Worm (Caenorhabditis elegans) whole organism, L1 larva: ENCODE results near the gene T28A8.3.

ENCODE experiments used
- C16A3.4 ChIP-seq: fragments of 150-350 bp; optimal IDR thresholded peaks from 2 replicates; lab custom pipeline; 2014; ENCODE audit warnings: missing biosample characterization, missing genetic modification characterization
- C34B4.2 ChIP-seq: sonication (generic microtip); optimal IDR thresholded peaks from 2 replicates; lab custom pipeline; 2017; ENCODE audit warnings: mild to moderate bottlenecking, missing genetic modification characterization, missing compliant biosample characterization
- aha-1 ChIP-seq: fragments of 150-350 bp; optimal IDR thresholded peaks from 2 replicates; lab custom pipeline; 2014; ENCODE audit warnings: missing biosample characterization, missing genetic modification characterization
- alr-1 ChIP-seq: fragments of 200-800 bp; sonication (Bioruptor generic); optimal IDR thresholded peaks from 2 replicates; lab custom pipeline; 2018; ENCODE audit warnings: borderline replicate concordance, mild to moderate bottlenecking, missing genetic modification characterization, missing compliant biosample characterization
- aly-2 ChIP-seq: fragments of 150-350 bp; optimal IDR thresholded peaks from 2 replicates; lab custom pipeline; 2014; ENCODE audit warnings: missing biosample characterization, missing genetic modification characterization
- ama-1 ChIP-seq: fragments of 150-350 bp; optimal IDR thresholded peaks from 2 replicates; lab custom pipeline; 2014
- ceh-63 ChIP-seq: fragments of 200-800 bp; sonication (Bioruptor generic); optimal IDR thresholded peaks from 2 replicates; lab custom pipeline; 2018; ENCODE audit warnings: mild to moderate bottlenecking, missing genetic modification characterization, missing compliant biosample characterization
- ceh-88 ChIP-seq: fragments of 200-800 bp; sonication (Bioruptor generic); IDR thresholded peaks from 2 replicates; pipeline ENCODE4 v1.3.6; 2022; ENCODE audit warnings: missing genetic modification characterization, missing compliant biosample characterization
- ceh-90 ChIP-seq: sonication (generic microtip); optimal IDR thresholded peaks from 2 replicates; lab custom pipeline; 2016; ENCODE audit warnings: missing genetic modification characterization, missing compliant biosample characterization
- dpl-1 ChIP-seq, 3 experiments: fragments of 150-350 bp in 2 of 3; sonication (generic microtip) in 1 of 3; optimal IDR thresholded peaks; 2 replicates each; lab custom pipeline; 2014 to 2017; ENCODE audit warnings: missing biosample characterization in 3 of 3, missing genetic modification characterization in 3 of 3, missing genetic modification reagents in 3 of 3
- dsc-1 ChIP-seq: sonication (generic microtip); optimal IDR thresholded peaks from 2 replicates; lab custom pipeline; 2016; ENCODE audit warnings: mild to moderate bottlenecking, missing genetic modification characterization, missing compliant biosample characterization
- egl-13 ChIP-seq: sonication (generic microtip); optimal IDR thresholded peaks from 2 replicates; lab custom pipeline; 2016; ENCODE audit warnings: missing genotype, missing genetic modification reagents, missing genetic modification characterization, missing compliant biosample characterization
- elt-2 ChIP-seq: sonication (generic microtip); optimal IDR thresholded peaks from 2 replicates; lab custom pipeline; 2016; ENCODE audit warnings: missing genetic modification characterization, mild to moderate bottlenecking, inconsistent platforms, missing compliant biosample characterization, missing genetic modification reagents
- elt-3 ChIP-seq, 6 experiments: fragments of 150-350 bp in 1 of 6; sonication (generic microtip); optimal IDR thresholded peaks; 2 replicates each; lab custom pipeline; 2017 to 2018; ENCODE audit warnings: missing biosample characterization in 6 of 6, missing genetic modification characterization in 6 of 6, inconsistent platforms in 1 of 6
- ets-5 ChIP-seq: fragments of 200-800 bp; sonication (Bioruptor generic); IDR thresholded peaks from 2 replicates; pipeline ENCODE4 v1.3.6; 2022; ENCODE audit warnings: missing genetic modification characterization, missing compliant biosample characterization
- fkh-8 ChIP-seq: sonication (generic microtip); optimal IDR thresholded peaks from 2 replicates; lab custom pipeline; 2016; ENCODE audit warnings: mild to moderate bottlenecking, missing genetic modification characterization, missing compliant biosample characterization
- fos-1 ChIP-seq: fragments of 150-350 bp; optimal IDR thresholded peaks from 2 replicates; lab custom pipeline; 2014; ENCODE audit warnings: missing biosample characterization, missing genetic modification characterization
- hpl-2 ChIP-seq: fragments of 150-350 bp; optimal IDR thresholded peaks from 2 replicates; lab custom pipeline; 2014; ENCODE audit warnings: missing biosample characterization, missing genetic modification reagents, missing genetic modification characterization
- isw-1 ChIP-seq: fragments of 200-800 bp; sonication (Bioruptor generic); IDR thresholded peaks from 2 replicates; pipeline ENCODE4 v1.3.6; 2022; ENCODE audit warnings: missing genetic modification characterization, missing compliant biosample characterization
- jun-1 ChIP-seq: fragments of 150-350 bp; optimal IDR thresholded peaks from 2 replicates; lab custom pipeline; 2014; ENCODE audit warnings: missing biosample characterization, missing genetic modification reagents, missing genetic modification characterization
- lin-14 ChIP-seq: fragments of 200-800 bp; sonication (Bioruptor generic); optimal IDR thresholded peaks from 2 replicates; lab custom pipeline; 2018; ENCODE audit warnings: mild to moderate bottlenecking, missing genetic modification characterization, moderate library complexity, missing compliant biosample characterization
- lin-15B ChIP-seq: fragments of 150-350 bp; sonication (generic microtip); optimal IDR thresholded peaks from 3 replicates; lab custom pipeline; 2014; ENCODE audit warnings: missing biosample characterization, missing genetic modification characterization
- lin-35 ChIP-seq, 2 experiments: fragments of 150-350 bp; optimal IDR thresholded peaks; 2 replicates each; lab custom pipeline; 2014; ENCODE audit warnings: missing biosample characterization in 2 of 2, missing genetic modification characterization in 2 of 2, missing genetic modification reagents in 2 of 2
- lin-39 ChIP-seq: fragments of 150-350 bp; optimal IDR thresholded peaks from 2 replicates; lab custom pipeline; 2014; ENCODE audit warnings: missing biosample characterization, missing genetic modification reagents, missing genetic modification characterization
- lir-3 ChIP-seq: sonication (generic microtip); optimal IDR thresholded peaks from 2 replicates; lab custom pipeline; 2016; ENCODE audit warnings: mild to moderate bottlenecking, missing genetic modification characterization, moderate library complexity, missing compliant biosample characterization; ENCODE audit not compliant: poor library complexity
- mab-9 ChIP-seq: fragments of 200-800 bp; sonication (Bioruptor generic); IDR thresholded peaks from 2 replicates; pipeline ENCODE4 v1.3.6; 2022; ENCODE audit warnings: missing genetic modification reagents, missing genetic modification characterization, missing compliant biosample characterization
- mef-2 ChIP-seq: fragments of 150-350 bp; optimal IDR thresholded peaks from 2 replicates; lab custom pipeline; 2014; ENCODE audit warnings: missing biosample characterization, missing genetic modification characterization
- mep-1 ChIP-seq: fragments of 150-350 bp; optimal IDR thresholded peaks from 2 replicates; lab custom pipeline; 2014; ENCODE audit warnings: missing biosample characterization, missing genetic modification characterization
- nhr-11 ChIP-seq: fragments of 150-350 bp; optimal IDR thresholded peaks from 2 replicates; lab custom pipeline; 2014; ENCODE audit warnings: missing biosample characterization, missing genetic modification characterization
- nhr-19 ChIP-seq: fragments of 200-800 bp; sonication (Bioruptor generic); conservative IDR thresholded peaks from 2 replicates; pipeline ENCODE4 v1.3.6; 2022; ENCODE audit warnings: missing genetic modification characterization, missing compliant biosample characterization
- nhr-237 ChIP-seq: fragments of 150-350 bp; optimal IDR thresholded peaks from 2 replicates; lab custom pipeline; 2014; ENCODE audit warnings: missing biosample characterization, missing genetic modification characterization
- nhr-28 ChIP-seq: fragments of 150-350 bp; optimal IDR thresholded peaks from 2 replicates; lab custom pipeline; 2014; ENCODE audit warnings: missing biosample characterization, missing genetic modification characterization
- nhr-71 ChIP-seq: sonication (generic microtip); optimal IDR thresholded peaks from 2 replicates; lab custom pipeline; 2016; ENCODE audit warnings: mild to moderate bottlenecking, missing genetic modification characterization, moderate library complexity, missing compliant biosample characterization
- nhr-77 ChIP-seq: fragments of 150-350 bp; optimal IDR thresholded peaks from 2 replicates; lab custom pipeline; 2014; ENCODE audit warnings: missing biosample characterization, missing genetic modification characterization
- nhr-84 ChIP-seq: sonication (generic microtip); optimal IDR thresholded peaks from 2 replicates; lab custom pipeline; 2017; ENCODE audit warnings: missing biosample characterization, missing genetic modification characterization
- nhr-85 ChIP-seq: sonication (generic microtip); peaks from one replicate; lab custom pipeline; 2016; ENCODE audit warnings: missing genetic modification characterization, inconsistent platforms, missing compliant biosample characterization
- pax-3 ChIP-seq: fragments of 200-800 bp; sonication (Bioruptor generic); optimal IDR thresholded peaks from 2 replicates; lab custom pipeline; 2018; ENCODE audit warnings: mild to moderate bottlenecking, missing genetic modification characterization, moderate library complexity, missing compliant biosample characterization
- rnt-1 ChIP-seq: sonication (generic microtip); optimal IDR thresholded peaks from 2 replicates; lab custom pipeline; 2016; ENCODE audit warnings: mild to moderate bottlenecking, missing genetic modification characterization, moderate library complexity, missing compliant biosample characterization
- sptf-1 ChIP-seq: fragments of 150-350 bp; optimal IDR thresholded peaks from 2 replicates; lab custom pipeline; 2014; ENCODE audit warnings: missing biosample characterization, missing genetic modification characterization
- sup-37 ChIP-seq: fragments of 200-800 bp; sonication (Bioruptor generic); optimal IDR thresholded peaks from 2 replicates; lab custom pipeline; 2018; ENCODE audit warnings: mild to moderate bottlenecking, missing genetic modification characterization, missing compliant biosample characterization
- swsn-7 ChIP-seq: sonication (generic microtip); optimal IDR thresholded peaks from 2 replicates; lab custom pipeline; 2016; ENCODE audit warnings: missing genetic modification characterization, missing compliant biosample characterization
- tbx-2 ChIP-seq: sonication (generic microtip); optimal IDR thresholded peaks from 2 replicates; lab custom pipeline; 2016; ENCODE audit warnings: missing genetic modification characterization, missing compliant biosample characterization
- unc-130 ChIP-seq: fragments of 150-350 bp; optimal IDR thresholded peaks from 2 replicates; lab custom pipeline; 2017; ENCODE audit warnings: missing biosample characterization, missing genetic modification characterization, inconsistent platforms
- unc-30 ChIP-seq: sonication (generic microtip); optimal IDR thresholded peaks from 2 replicates; lab custom pipeline; 2017; ENCODE audit warnings: missing biosample characterization, missing genetic modification characterization
- unc-62 ChIP-seq: fragments of 150-350 bp; optimal IDR thresholded peaks from 2 replicates; lab custom pipeline; 2014; ENCODE audit warnings: missing biosample characterization, missing genetic modification reagents, missing genetic modification characterization
- vab-15 ChIP-seq: sonication (generic microtip); optimal IDR thresholded peaks from 2 replicates; lab custom pipeline; 2017; ENCODE audit warnings: missing genotype, mild to moderate bottlenecking, missing genetic modification characterization, missing compliant biosample characterization
- zip-4 ChIP-seq: fragments of 200-800 bp; sonication (Bioruptor generic); optimal IDR thresholded peaks from 2 replicates; lab custom pipeline; 2018; ENCODE audit warnings: mild to moderate bottlenecking, missing genetic modification characterization, moderate library complexity, missing compliant biosample characterization
- ztf-4 ChIP-seq: fragments of 150-350 bp; optimal IDR thresholded peaks from 2 replicates; lab custom pipeline; 2014; ENCODE audit warnings: missing biosample characterization, missing genetic modification characterization

T28A8.3 gene

DNA sequence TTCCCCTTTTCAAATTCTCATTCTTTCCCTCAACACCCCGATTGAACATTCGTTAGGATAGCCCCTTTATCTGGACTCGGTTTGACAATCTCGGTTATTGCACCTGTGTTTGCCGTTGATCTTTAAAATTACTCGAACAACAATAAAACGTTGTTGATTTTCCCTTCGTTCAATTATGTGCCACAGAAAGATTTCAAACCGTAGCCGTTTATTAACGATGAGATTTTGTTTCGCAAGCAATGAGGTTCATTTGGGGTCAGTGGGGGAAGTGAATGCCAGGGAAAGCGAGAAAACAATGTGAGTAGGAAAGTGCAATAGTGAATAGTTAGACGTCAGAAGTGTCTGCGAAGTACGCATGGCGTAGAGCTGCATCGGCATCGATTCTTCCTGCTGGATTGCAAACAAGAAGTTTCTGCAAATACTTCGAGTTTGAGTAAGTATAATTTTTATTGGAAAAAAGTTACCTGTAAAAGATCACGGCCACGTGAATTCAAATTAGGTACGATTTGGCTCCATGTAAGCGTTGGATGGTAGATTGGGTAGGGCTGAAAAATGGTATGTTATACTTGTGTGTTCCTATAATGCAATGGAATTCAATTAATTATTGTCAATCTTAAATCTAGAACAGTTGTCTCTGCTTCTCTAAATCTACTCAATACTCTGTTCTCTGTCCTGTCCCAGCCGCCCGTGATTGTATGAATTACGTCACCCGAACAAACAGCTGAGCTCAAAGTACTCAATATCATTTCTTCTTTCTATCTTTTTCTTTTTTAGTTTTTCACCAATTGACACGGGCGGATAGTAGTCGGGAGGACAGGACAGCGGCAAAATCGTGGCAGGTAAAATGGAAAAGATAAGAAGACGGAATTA lies 41.1 kb upstream of the T28A8.3 start, which contains the start of gene kel-3 (continued):
- TF ChIP-seq fos-1 (tag; lab: Kevin White, UChicago) = peak; percentile 53
- TF ChIP-seq jun-1 (tag; lab: Kevin White, UChicago) = peak; percentile 68
- peak; percentile 71 for TF ChIP-seq ceh-88
- peak; percentile 0 for TF ChIP-seq swsn-7 (tag; lab: Kevin White, UChicago)
- no peak for TF ChIP-seq unc-62 (GFP tag; lab: Kevin White, UChicago)
- peak; percentile 85 for TF ChIP-seq nhr-19
- TF ChIP-seq C34B4.2 = peak; percentile 21
- TF ChIP-seq aly-2 (tag; lab: Kevin White, UChicago) = peak; percentile 97
- TF ChIP-seq unc-130 (tag; lab: Kevin White, UChicago) = peak; percentile 86
- TF ChIP-seq nhr-71 (tag; lab: Kevin White, UChicago) = peak; percentile 91
- 0 out of 2 replicates have a peak, but pooled peaks have one; percentile 23 for TF ChIP-seq mab-9
- peak; percentile 36 to 68 (median 42) for TF ChIP-seq dpl-1 (GFP tag; optimal IDR thresholded peaks at IDR 0.05; lab: Kevin White, UChicago)
- no peak for TF ChIP-seq fkh-8 (tag; lab: Kevin White, UChicago)
- TF ChIP-seq mep-1 = peak; percentile 54
- TF ChIP-seq nhr-11 (tag; lab: Kevin White, UChicago) = peak; percentile 49
- no peak for TF ChIP-seq ets-5 (GFP tag; lab: Robert Waterston, UW)
- peak; percentile 20 for TF ChIP-seq nhr-77 (tag; lab: Kevin White, UChicago)
- peak; percentile 98 for TF ChIP-seq ama-1 (lab: Kevin White, UChicago)
- peak; percentile 35 for TF ChIP-seq dsc-1 (tag; lab: Kevin White, UChicago)
- no peak for TF ChIP-seq ceh-90 (tag; lab: Kevin White, UChicago)
- no peak for TF ChIP-seq nhr-237 (tag; lab: Kevin White, UChicago)
- no peak for TF ChIP-seq sptf-1 (tag; lab: Kevin White, UChicago)
- TF ChIP-seq lin-15B (tag; lab: Kevin White, UChicago) = no peak
- peak; percentile 91 for TF ChIP-seq lin-14 (GFP tag; lab: Kevin White, UChicago)
- TF ChIP-seq vab-15 (tag; lab: Kevin White, UChicago) = no peak
- no peak for TF ChIP-seq isw-1 (GFP tag; lab: Robert Waterston, UW)
- peak; percentile 17 to 66 for TF ChIP-seq lin-35 (GFP tag; optimal IDR thresholded peaks at IDR 0.05; lab: Kevin White, UChicago)
- peak in 4 of 6 experiments; percentile 69 to 94 (median 76) for TF ChIP-seq elt-3 (tag; optimal IDR thresholded peaks at IDR 0.05; lab: Kevin White, UChicago)
- no peak for TF ChIP-seq unc-30 (tag; lab: Kevin White, UChicago)
- no peak for TF ChIP-seq alr-1 (tag; lab: Kevin White, UChicago)
- peak; percentile 26 for TF ChIP-seq C16A3.4
- peak; percentile 78 for TF ChIP-seq hpl-2 (GFP tag; lab: Kevin White, UChicago)
- no peak for TF ChIP-seq ceh-63 (GFP tag; lab: Kevin White, UChicago)
- no peak for TF ChIP-seq mef-2 (tag; lab: Kevin White, UChicago)

ce11 chrIII:13465918-13466592 lies 39.8 kb upstream of the T28A8.3 start, which contains the start of gene cdk-5:
TSS of gene cdk-5 (minus strand) at chrIII:13466342.
- TF ChIP-seq lir-3 (peak; percentile 87), egl-13 (tag; lab: Kevin White, UChicago) (peak; percentile 87), nhr-84 (no peak), nhr-85 (peak; percentile 94), elt-2 (tag; lab: Kevin White, UChicago) (peak; percentile 75), nhr-28 (tag; lab: Kevin White, UChicago) (no peak), zip-4 (GFP tag; lab: Kevin White, UChicago) (peak; percentile 86), hpl-2 (GFP tag; lab: Kevin White, UChicago) (peak; percentile 83), lin-15B (tag; lab: Kevin White, UChicago) (peak; percentile 82), ceh-90 (tag; lab: Kevin White, UChicago) (peak; percentile 43), alr-1 (tag; lab: Kevin White, UChicago) (no peak), mep-1 (peak; percentile 99), tbx-2 (tag; lab: Kevin White, UChicago) (peak; percentile 97), ztf-4 (tag; lab: Kevin White, UChicago) (peak; percentile 84), dpl-1 (GFP tag; optimal IDR thresholded peaks at IDR 0.05; lab: Kevin White, UChicago) (peak; percentile 85 to 91 (median 90)), elt-3 (tag; optimal IDR thresholded peaks at IDR 0.05; lab: Kevin White, UChicago) (peak in 2 of 6 experiments; percentile 86 to 87), lin-39 (tag; lab: Kevin White, UChicago) (peak; percentile 97), unc-62 (GFP tag; lab: Kevin White, UChicago) (no peak), pax-3 (tag; lab: Kevin White, UChicago) (peak; percentile 83), aha-1 (tag; lab: Kevin White, UChicago) (peak; percentile 72), rnt-1 (tag; lab: Kevin White, UChicago) (peak; percentile 94), unc-30 (tag; lab: Kevin White, UChicago) (peak; percentile 84), sup-37 (GFP tag; lab: Kevin White, UChicago) (peak; percentile 50)
